Worm (Caenorhabditis elegans) whole organism, L3 larva: ENCODE measurements around the gene chil-10.

Source experiments
- ZK546.5 ChIP-seq: sonication (generic microtip); optimal IDR thresholded peaks from 2 replicates; lab custom pipeline; 2017; ENCODE audit warnings: missing biosample characterization, missing genetic modification characterization
- ama-1 ChIP-seq: fragments of 150-350 bp; optimal IDR thresholded peaks from 2 replicates; lab custom pipeline; 2018
- egl-27 ChIP-seq: sonication (generic microtip); optimal IDR thresholded peaks from 4 replicates; lab custom pipeline; 2017; ENCODE audit warnings: missing biosample characterization, missing genetic modification reagents, missing genetic modification characterization
- lin-15B ChIP-seq: fragments of 150-350 bp; optimal IDR thresholded peaks from 2 replicates; lab custom pipeline; 2014; ENCODE audit warnings: missing biosample characterization, missing genetic modification characterization
- nfya-1 ChIP-seq: sonication (generic microtip); optimal IDR thresholded peaks from 2 replicates; lab custom pipeline; 2017; ENCODE audit warnings: missing genetic modification characterization, mild to moderate bottlenecking, missing compliant biosample characterization, antibody characterized with exemption, moderate library complexity; ENCODE audit not compliant: insufficient read depth
- nhr-11 ChIP-seq: fragments of 150-350 bp; optimal IDR thresholded peaks from 2 replicates; lab custom pipeline; 2014; ENCODE audit warnings: missing biosample characterization, missing genetic modification characterization
- nhr-237 ChIP-seq: fragments of 150-350 bp; optimal IDR thresholded peaks from 2 replicates; lab custom pipeline; 2014; ENCODE audit warnings: missing biosample characterization, missing genetic modification characterization
- nhr-76 ChIP-seq: fragments of 150-350 bp; sonication (generic microtip); optimal IDR thresholded peaks from 5 replicates; lab custom pipeline; 2014; ENCODE audit warnings: missing biosample characterization, missing genetic modification characterization
- skn-1 ChIP-seq: fragments of 150-350 bp; optimal IDR thresholded peaks from 2 replicates; lab custom pipeline; 2014; ENCODE audit warnings: missing biosample characterization, missing genetic modification characterization
- tbx-2 ChIP-seq: sonication (generic microtip); optimal IDR thresholded peaks from 2 replicates; lab custom pipeline; 2016; ENCODE audit warnings: mild to moderate bottlenecking, missing genetic modification characterization, missing compliant biosample characterization
- unc-39 ChIP-seq: sonication (generic microtip); optimal IDR thresholded peaks from 4 replicates; lab custom pipeline; 2017; ENCODE audit warnings: missing biosample characterization, missing genetic modification characterization
- ztf-4 ChIP-seq: fragments of 150-350 bp; optimal IDR thresholded peaks from 2 replicates; lab custom pipeline; 2014; ENCODE audit warnings: missing biosample characterization, missing genetic modification characterization

ce11 chrX:974499-975235, 17.0 kb downstream of the chil-10 start, which contains the start of gene vps-45:
- TF ChIP-seq nhr-11 (tag; lab: Kevin White, UChicago) (no peak), egl-27 (tag; lab: Kevin White, UChicago) (no peak), ZK546.5 (tag; lab: Kevin White, UChicago) (no peak), tbx-2 (tag; lab: Kevin White, UChicago) (no peak), nfya-1 (tag; lab: Kevin White, UChicago) (peak; percentile 78), skn-1 (peak; percentile 43), lin-15B (tag; lab: Kevin White, UChicago) (peak; percentile 32), unc-39 (no peak), ama-1 (lab: Kevin White, UChicago) (no peak), nhr-237 (tag; lab: Kevin White, UChicago) (no peak), nhr-76 (tag; lab: Kevin White, UChicago) (no peak), ztf-4 (tag; lab: Kevin White, UChicago) (no peak)
